Worm (Caenorhabditis elegans): Measurements from ENCODE around the gene B0432.9.

ce11 chrII:232641-233040 is 50.9 kb downstream of the B0432.9 start, which contains the start of gene Y43H11AL.1:
- no peak for TF ChIP-seq him-1 (tag; optimal IDR thresholded peaks at IDR 0.05)
- TF ChIP-seq dao-5 (tag; optimal IDR thresholded peaks at IDR 0.05), result no peak

Measured in whole organism, L4/young adult.